Worm (Caenorhabditis elegans) whole organism, early embryonic: Measurements from ENCODE around the gene C07B5.2.

Experiments
- B0310.2 ChIP-seq: sonication (generic microtip); optimal IDR thresholded peaks from 2 replicates; lab custom pipeline; 2016; ENCODE audit warnings: mild to moderate bottlenecking, missing genetic modification characterization, missing compliant biosample characterization
- F13C5.2 ChIP-seq: sonication (generic microtip); optimal IDR thresholded peaks from 2 replicates; lab custom pipeline; 2017; ENCODE audit warnings: mild to moderate bottlenecking, missing genetic modification characterization, inconsistent platforms, missing compliant biosample characterization
- aly-1 ChIP-seq: sonication (generic microtip); optimal IDR thresholded peaks from 2 replicates; lab custom pipeline; 2016; ENCODE audit warnings: missing genetic modification characterization, missing compliant biosample characterization
- ama-1 ChIP-seq: fragments of 150-350 bp; optimal IDR thresholded peaks from 2 replicates; lab custom pipeline; 2014
- ceh-13 ChIP-seq: fragments of 200-800 bp; sonication (Bioruptor generic); optimal IDR thresholded peaks from 2 replicates; lab custom pipeline; 2018; ENCODE audit warnings: mild to moderate bottlenecking, missing genetic modification characterization, missing compliant biosample characterization
- ceh-36 ChIP-seq: sonication (generic microtip); optimal IDR thresholded peaks from 2 replicates; lab custom pipeline; 2016; ENCODE audit warnings: missing genetic modification characterization, inconsistent platforms, missing compliant biosample characterization
- ets-7 ChIP-seq: sonication (generic microtip); optimal IDR thresholded peaks from 2 replicates; lab custom pipeline; 2016; ENCODE audit warnings: missing genotype, missing genetic modification characterization, missing compliant biosample characterization
- flt-1 ChIP-seq: fragments of 200-800 bp; sonication (Bioruptor generic); IDR thresholded peaks from 2 replicates; pipeline ENCODE4 v1.3.6; 2022; ENCODE audit warnings: missing genetic modification characterization, missing compliant biosample characterization
- hmbx-1 ChIP-seq: sonication (generic microtip); optimal IDR thresholded peaks from 2 replicates; lab custom pipeline; 2016; ENCODE audit warnings: mild to moderate bottlenecking, missing genetic modification characterization, missing compliant biosample characterization
- hmg-4 ChIP-seq: fragments of 200-800 bp; sonication (Bioruptor generic); optimal IDR thresholded peaks from 2 replicates; lab custom pipeline; 2018; ENCODE audit warnings: mild to moderate bottlenecking, missing genetic modification characterization, missing compliant biosample characterization
- hnd-1 ChIP-seq: sonication (generic microtip); optimal IDR thresholded peaks from 2 replicates; lab custom pipeline; 2016; ENCODE audit warnings: missing genetic modification characterization, missing compliant biosample characterization
- pes-1 ChIP-seq: fragments of 200-800 bp; sonication (Bioruptor generic); IDR thresholded peaks from 2 replicates; pipeline ENCODE4 v1.3.6; 2022; ENCODE audit warnings: missing genetic modification reagents, missing genetic modification characterization, missing compliant biosample characterization
- scrt-1 ChIP-seq: fragments of 200-800 bp; sonication (Bioruptor generic); IDR thresholded peaks from 2 replicates; pipeline ENCODE4 v1.3.6; 2022; ENCODE audit warnings: missing genetic modification characterization, missing compliant biosample characterization
- sea-1 ChIP-seq: fragments of 200-800 bp; sonication (Bioruptor generic); conservative IDR thresholded peaks from 2 replicates; pipeline ENCODE4 v1.3.6; 2022; ENCODE audit warnings: missing genetic modification characterization, missing compliant biosample characterization
- tbx-11 ChIP-seq: fragments of 200-800 bp; sonication (Bioruptor generic); IDR thresholded peaks from 2 replicates; pipeline ENCODE4 v1.3.6; 2022; ENCODE audit warnings: missing genetic modification characterization, missing compliant biosample characterization
- tbx-37 ChIP-seq: fragments of 200-800 bp; sonication (Bioruptor generic); conservative IDR thresholded peaks from 2 replicates; pipeline ENCODE4 v1.3.6; 2022; ENCODE audit warnings: missing genetic modification reagents, missing genetic modification characterization, missing compliant biosample characterization
- tra-4 ChIP-seq: sonication (generic microtip); optimal IDR thresholded peaks from 2 replicates; lab custom pipeline; 2017; ENCODE audit warnings: missing genetic modification characterization, missing compliant biosample characterization

C07B5.2 gene

DNA sequence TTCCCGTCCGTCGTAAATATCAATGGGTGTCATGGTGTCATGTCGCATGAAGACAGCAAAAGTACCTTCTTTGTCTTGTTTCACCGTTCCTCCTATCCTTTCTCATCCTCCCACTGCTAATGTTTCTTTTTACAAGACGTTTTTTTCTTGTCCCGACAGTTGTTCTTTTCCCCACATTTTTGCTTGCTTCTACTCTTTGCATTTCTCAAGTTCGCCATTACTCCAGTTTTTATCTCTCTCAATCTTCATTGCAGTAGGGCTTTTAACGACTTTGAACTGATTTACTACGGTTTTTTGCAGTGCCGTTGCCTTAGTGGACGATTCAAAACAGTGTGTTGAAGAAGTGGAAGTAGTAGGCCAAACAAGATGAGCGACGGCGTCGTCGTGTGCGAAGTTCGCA lies 12.4 kb upstream of the C07B5.2 start, which contains the start of gene C07B5.4:
C07B5.4 (plus strand) TSS at position 301 of the 400 bp plus-strand sequence.
- TF ChIP-seq sea-1 (GFP tag; lab: Robert Waterston, UW) (no peak), tbx-11 (no peak), ama-1 (lab: Kevin White, UChicago) (no peak), ets-7 (tag; lab: Kevin White, UChicago) (no peak), hmg-4 (GFP tag; lab: Kevin White, UChicago) (no peak), pes-1 (GFP tag; lab: Robert Waterston, UW) (no peak), ceh-36 (tag; lab: Kevin White, UChicago) (no peak)

DNA sequence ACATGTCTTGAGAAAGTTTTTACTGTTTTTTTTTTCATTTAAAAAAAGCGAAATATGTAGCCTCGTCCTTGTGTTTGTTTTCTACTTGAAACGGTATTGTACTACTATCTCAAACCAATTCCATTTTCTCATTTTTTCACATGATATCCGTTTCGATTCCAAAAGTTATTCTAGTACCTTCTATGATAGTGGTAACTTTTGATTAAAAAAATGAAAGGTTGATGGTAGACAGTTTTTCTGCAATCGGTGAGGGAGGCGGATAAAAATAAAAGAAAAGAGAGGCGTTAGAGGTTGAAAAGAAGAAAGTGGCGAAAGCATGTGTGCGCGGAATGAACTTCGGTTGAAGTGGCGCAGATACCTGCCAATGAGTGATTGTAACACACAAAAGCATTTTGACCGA lies 10.9 kb upstream of the C07B5.2 start:
- TF ChIP-seq aly-1 (tag; lab: Kevin White, UChicago) (no peak), tbx-37 (GFP tag; lab: Robert Waterston, UW) (no peak), hmg-4 (GFP tag; lab: Kevin White, UChicago) (no peak), B0310.2 (tag; lab: Kevin White, UChicago) (no peak), hmbx-1 (tag; lab: Kevin White, UChicago) (no peak), ama-1 (lab: Kevin White, UChicago) (no peak), F13C5.2 (tag; lab: Kevin White, UChicago) (no peak), sea-1 (GFP tag; lab: Robert Waterston, UW) (no peak), ceh-13 (GFP tag; lab: Kevin White, UChicago) (no peak), scrt-1 (GFP tag; lab: Robert Waterston, UW) (no peak), tra-4 (tag; lab: Kevin White, UChicago) (no peak), pes-1 (GFP tag; lab: Robert Waterston, UW) (no peak), hnd-1 (tag; lab: Kevin White, UChicago) (no peak), ets-7 (tag; lab: Kevin White, UChicago) (no peak), tbx-11 (no peak), ceh-36 (tag; lab: Kevin White, UChicago) (no peak), flt-1 (GFP tag; lab: Robert Waterston, UW) (no peak)

DNA sequence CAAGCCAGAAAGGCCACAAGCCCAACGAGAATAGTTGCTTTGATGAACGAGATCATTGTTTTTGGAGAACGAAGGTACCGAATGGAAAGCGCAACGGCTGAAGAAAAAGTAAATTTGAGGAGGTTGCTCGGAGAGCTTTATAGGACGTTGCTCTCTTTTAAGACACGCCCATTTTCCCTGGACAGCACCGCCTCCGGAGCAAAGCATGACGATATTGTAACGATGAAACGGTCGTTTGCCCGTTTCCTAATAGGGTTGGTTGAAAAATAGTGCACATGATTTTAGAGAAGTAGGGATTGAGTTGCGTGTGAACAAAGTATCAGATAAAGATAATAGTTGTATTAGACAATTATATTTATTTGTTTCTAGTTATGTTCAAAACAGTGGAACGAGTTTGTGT lies 6.1 kb upstream of the C07B5.2 start, which contains the start of gene C07B5.3:
C07B5.3 (minus strand) TSS at position 101 of the 400 bp plus-strand sequence.
- TF ChIP-seq tbx-37 (GFP tag; lab: Robert Waterston, UW) (no peak), flt-1 (GFP tag; lab: Robert Waterston, UW) (no peak), ceh-36 (tag; lab: Kevin White, UChicago) (no peak), hnd-1 (tag; lab: Kevin White, UChicago) (no peak), ets-7 (tag; lab: Kevin White, UChicago) (no peak)

DNA sequence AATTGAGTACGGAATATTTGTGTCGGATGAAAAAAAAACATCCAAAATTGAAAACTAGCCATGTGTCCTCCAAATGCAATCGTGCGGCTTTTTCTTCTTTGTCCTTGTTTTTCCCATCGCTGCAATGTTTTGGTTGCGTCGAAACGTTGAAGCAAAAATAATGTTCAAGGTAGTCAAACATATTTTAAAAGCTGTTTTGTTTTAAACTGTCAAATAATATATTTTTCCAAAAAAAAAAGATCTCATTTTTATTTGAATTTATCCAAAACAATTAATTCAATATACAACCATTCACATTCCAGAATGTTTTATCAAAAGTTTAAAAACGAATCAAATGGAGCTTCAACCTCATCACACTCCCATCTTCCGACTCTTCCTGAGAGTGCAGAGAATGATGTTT lies 1.7 kb upstream of the C07B5.2 start, which contains the start of gene C07B5.6:
C07B5.6 (plus strand) TSS at position 301 of the 400 bp plus-strand sequence.
- no peak for TF ChIP-seq flt-1 (GFP tag; lab: Robert Waterston, UW)
- no peak for TF ChIP-seq hmg-4 (GFP tag; lab: Kevin White, UChicago)

DNA sequence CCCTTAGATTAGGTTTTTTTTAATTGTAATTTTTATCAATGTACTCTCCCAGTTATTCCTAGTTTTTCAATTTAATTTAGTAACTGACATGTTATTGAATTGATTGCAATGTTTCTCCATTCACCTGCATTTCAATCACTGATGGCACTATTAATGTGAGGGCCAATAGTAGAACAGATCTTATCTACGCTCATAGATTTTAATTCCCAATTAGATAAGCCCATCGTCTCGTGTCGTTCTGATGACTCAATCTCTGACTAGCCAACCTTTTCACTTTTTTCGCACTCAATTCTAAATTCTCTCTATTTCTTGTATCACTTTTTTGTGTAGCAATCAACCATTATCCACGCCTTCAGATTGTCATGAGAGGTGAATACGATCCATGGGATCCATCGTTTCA lies 4.5 kb downstream of the C07B5.2 start:
- no peak for TF ChIP-seq F13C5.2 (tag; lab: Kevin White, UChicago)
- TF ChIP-seq ets-7 (tag; lab: Kevin White, UChicago) = no peak
- TF ChIP-seq hnd-1 (tag; lab: Kevin White, UChicago) = no peak
- TF ChIP-seq hmg-4 (GFP tag; lab: Kevin White, UChicago) = no peak
- TF ChIP-seq ceh-13 (GFP tag; lab: Kevin White, UChicago) = no peak
- TF ChIP-seq tbx-11 = no peak
- TF ChIP-seq tra-4 (tag; lab: Kevin White, UChicago) = no peak
- no peak for TF ChIP-seq aly-1 (tag; lab: Kevin White, UChicago)
- TF ChIP-seq flt-1 (GFP tag; lab: Robert Waterston, UW) = no peak
- no peak for TF ChIP-seq pes-1 (GFP tag; lab: Robert Waterston, UW)
- no peak for TF ChIP-seq sea-1 (GFP tag; lab: Robert Waterston, UW)

- TF ChIP-seq aly-1 (tag; lab: Kevin White, UChicago) (no peak), sea-1 (GFP tag; lab: Robert Waterston, UW) (no peak), ceh-13 (GFP tag; lab: Kevin White, UChicago) (no peak), hnd-1 (tag; lab: Kevin White, UChicago) (no peak), F13C5.2 (tag; lab: Kevin White, UChicago) (no peak), tbx-37 (GFP tag; lab: Robert Waterston, UW) (no peak), tbx-11 (no peak), tra-4 (tag; lab: Kevin White, UChicago) (no peak), hmg-4 (GFP tag; lab: Kevin White, UChicago) (no peak), flt-1 (GFP tag; lab: Robert Waterston, UW) (no peak), pes-1 (GFP tag; lab: Robert Waterston, UW) (no peak), ama-1 (lab: Kevin White, UChicago) (no peak), ets-7 (tag; lab: Kevin White, UChicago) (no peak), B0310.2 (tag; lab: Kevin White, UChicago) (no peak)
Observed at ce11 chrX:9510448-9510847, 6.6 kb downstream of the C07B5.2 start.

DNA sequence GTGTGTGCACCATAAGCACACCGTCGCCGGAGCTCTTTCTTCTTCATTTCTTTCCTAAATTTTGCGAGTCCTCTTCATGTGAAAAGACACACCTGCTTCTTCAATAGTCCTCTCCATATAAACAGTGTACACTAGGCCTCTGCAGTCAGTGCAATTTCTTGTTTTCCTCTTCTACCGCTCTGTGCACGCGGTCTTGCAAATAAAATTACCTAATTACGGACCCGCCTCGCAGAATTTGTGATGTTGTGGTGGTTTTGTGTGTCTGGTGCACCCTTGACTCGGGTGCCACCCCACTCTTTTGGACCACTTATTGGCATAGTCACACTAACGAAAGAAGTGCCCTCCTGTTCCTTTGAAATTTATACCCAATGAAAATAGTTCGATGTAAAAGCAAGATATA lies 7.1 kb downstream of the C07B5.2 start:
- TF ChIP-seq tbx-11 (no peak), ceh-13 (GFP tag; lab: Kevin White, UChicago) (no peak), F13C5.2 (tag; lab: Kevin White, UChicago) (no peak), aly-1 (tag; lab: Kevin White, UChicago) (no peak), B0310.2 (tag; lab: Kevin White, UChicago) (no peak), ceh-36 (tag; lab: Kevin White, UChicago) (no peak), ets-7 (tag; lab: Kevin White, UChicago) (no peak), scrt-1 (GFP tag; lab: Robert Waterston, UW) (no peak), pes-1 (GFP tag; lab: Robert Waterston, UW) (no peak), hmg-4 (GFP tag; lab: Kevin White, UChicago) (no peak)
